Fruit fly (Drosophila melanogaster) whole organism, prepupa: ENCODE measurements around the gene CG15882.

Experiments
- Blimp-1 ChIP-seq: fragments of 200-800 bp; sonication (Bioruptor generic); optimal IDR thresholded peaks from 3 replicates; lab custom pipeline; 2017; ENCODE audit warnings: missing biosample characterization, missing genetic modification characterization, mild to moderate bottlenecking, moderate library complexity, missing genetic modification reagents
- CG10631 ChIP-seq: fragments of 200-800 bp; sonication (Bioruptor generic); optimal IDR thresholded peaks from 2 replicates; lab custom pipeline; 2016; ENCODE audit warnings: missing biosample characterization, missing genetic modification characterization
- CG11762 ChIP-seq: fragments of 200-800 bp; sonication (Bioruptor generic); optimal IDR thresholded peaks from 3 replicates; lab custom pipeline; 2016; ENCODE audit warnings: missing biosample characterization, missing genetic modification characterization; ENCODE audit not compliant: insufficient read depth
- CG11902 ChIP-seq: fragments of 200-800 bp; sonication (Bioruptor generic); optimal IDR thresholded peaks from 3 replicates; lab custom pipeline; 2016; ENCODE audit warnings: missing biosample characterization, missing genetic modification characterization
- CG15336 ChIP-seq: fragments of 200-800 bp; sonication (Bioruptor generic); IDR thresholded peaks from 2 replicates; pipeline ENCODE4 v1.3.6; 2022; ENCODE audit warnings: missing biosample characterization, missing genetic modification characterization
- CG1621 ChIP-seq: fragments of 200-800 bp; sonication (Bioruptor generic); optimal IDR thresholded peaks from 3 replicates; lab custom pipeline; 2018; ENCODE audit warnings: missing biosample characterization, mild to moderate bottlenecking, missing genetic modification characterization
- CG3032 ChIP-seq: fragments of 200-800 bp; optimal IDR thresholded peaks from 2 replicates; lab custom pipeline; 2019; ENCODE audit warnings: missing biosample characterization, mild to moderate bottlenecking, missing genetic modification characterization, moderate library complexity
- CG31627 ChIP-seq: fragments of 200-800 bp; sonication (Bioruptor generic); optimal IDR thresholded peaks from 3 replicates; lab custom pipeline; 2016; ENCODE audit warnings: missing biosample characterization, missing genetic modification characterization
- CG32006 ChIP-seq: fragments of 200-800 bp; sonication (Bioruptor generic); optimal IDR thresholded peaks from 3 replicates; lab custom pipeline; 2017; ENCODE audit warnings: missing biosample characterization, mild to moderate bottlenecking, missing genetic modification characterization
- CG34406 ChIP-seq: fragments of 200-800 bp; sonication (Bioruptor generic); optimal IDR thresholded peaks from 3 replicates; lab custom pipeline; 2016; ENCODE audit warnings: missing biosample characterization, missing genetic modification characterization
- CG3919 ChIP-seq: fragments of 200-800 bp; sonication (Bioruptor generic); optimal IDR thresholded peaks from 3 replicates; lab custom pipeline; 2016; ENCODE audit warnings: missing biosample characterization, missing genetic modification characterization
- CG4318 ChIP-seq: fragments of 200-800 bp; sonication (Bioruptor generic); optimal IDR thresholded peaks from 3 replicates; lab custom pipeline; 2017; ENCODE audit warnings: missing biosample characterization, mild to moderate bottlenecking, missing genetic modification characterization
- CG6163 ChIP-seq: fragments of 200-800 bp; sonication (Bioruptor generic); IDR thresholded peaks from 3 replicates; pipeline ENCODE4 v1.3.6; 2022; ENCODE audit warnings: missing biosample characterization, missing genetic modification characterization
- CG6276 ChIP-seq: fragments of 200-800 bp; sonication (Bioruptor generic); optimal IDR thresholded peaks from 2 replicates; lab custom pipeline; 2017; ENCODE audit warnings: missing biosample characterization, mild to moderate bottlenecking, missing genetic modification characterization
- CG6792 ChIP-seq: fragments of 200-800 bp; sonication (Bioruptor generic); optimal IDR thresholded peaks from 3 replicates; lab custom pipeline; 2016; ENCODE audit warnings: missing biosample characterization, missing genetic modification characterization
- CG6808 ChIP-seq: fragments of 200-800 bp; sonication (Bioruptor generic); optimal IDR thresholded peaks from 3 replicates; lab custom pipeline; 2017; ENCODE audit warnings: missing biosample characterization, missing genetic modification characterization, mild to moderate bottlenecking, moderate library complexity, missing genetic modification reagents
- CG6854 ChIP-seq: fragments of 200-800 bp; sonication (Bioruptor generic); optimal IDR thresholded peaks from 2 replicates; lab custom pipeline; 2017; ENCODE audit warnings: missing biosample characterization, mild to moderate bottlenecking, missing genetic modification characterization
- CG7368 ChIP-seq: fragments of 200-800 bp; sonication (Bioruptor generic); optimal IDR thresholded peaks from 3 replicates; lab custom pipeline; 2016; ENCODE audit warnings: missing biosample characterization, missing genetic modification characterization
- CG8119 ChIP-seq: fragments of 200-800 bp; sonication (Bioruptor generic); IDR thresholded peaks from 3 replicates; pipeline ENCODE4 v1.3.6; 2022; ENCODE audit warnings: missing biosample characterization, missing genetic modification characterization
- CG8319 ChIP-seq: fragments of 200-800 bp; sonication (Bioruptor generic); optimal IDR thresholded peaks from 3 replicates; lab custom pipeline; 2016; ENCODE audit warnings: missing biosample characterization, missing genetic modification characterization
- CG8632 ChIP-seq: fragments of 200-800 bp; sonication (Bioruptor generic); optimal IDR thresholded peaks from 3 replicates; lab custom pipeline; 2016; ENCODE audit warnings: missing biosample characterization, missing genetic modification characterization
- CG9139 ChIP-seq: fragments of 200-800 bp; sonication (Bioruptor generic); optimal IDR thresholded peaks from 3 replicates; lab custom pipeline; 2017; ENCODE audit warnings: missing biosample characterization, mild to moderate bottlenecking, missing genetic modification characterization
- Eip75B ChIP-seq: fragments of 200-800 bp; sonication (Bioruptor generic); optimal IDR thresholded peaks from 3 replicates; lab custom pipeline; 2016; ENCODE audit warnings: missing biosample characterization, missing genetic modification characterization
- Ets21C ChIP-seq: fragments of 200-800 bp; sonication (Bioruptor generic); optimal IDR thresholded peaks from 3 replicates; lab custom pipeline; 2016; ENCODE audit warnings: missing biosample characterization, missing genetic modification characterization
- Gug ChIP-seq: fragments of 200-800 bp; sonication (Bioruptor generic); IDR thresholded peaks from 2 replicates; pipeline ENCODE4 v1.3.6; 2022; ENCODE audit warnings: missing biosample characterization, missing genetic modification characterization
- Hr38 ChIP-seq: sonication (Bioruptor generic); optimal IDR thresholded peaks from 2 replicates; lab custom pipeline; 2016; ENCODE audit warnings: missing biosample characterization, missing genetic modification characterization
- Hr39 ChIP-seq: fragments of 200-800 bp; sonication (Bioruptor generic); optimal IDR thresholded peaks from 2 replicates; lab custom pipeline; 2016; ENCODE audit warnings: missing biosample characterization, missing genetic modification characterization
- Hr4 ChIP-seq: fragments of 200-800 bp; sonication (Bioruptor generic); optimal IDR thresholded peaks from 3 replicates; lab custom pipeline; 2016; ENCODE audit warnings: missing biosample characterization, missing genetic modification characterization
- Lpt ChIP-seq: fragments of 200-800 bp; sonication (Bioruptor generic); optimal IDR thresholded peaks from 3 replicates; lab custom pipeline; 2016; ENCODE audit warnings: missing biosample characterization, missing genetic modification characterization
- OdsH ChIP-seq: fragments of 200-800 bp; sonication (Bioruptor generic); optimal IDR thresholded peaks from 3 replicates; lab custom pipeline; 2016; ENCODE audit warnings: missing biosample characterization, missing genetic modification characterization
- Smox ChIP-seq: fragments of 200-800 bp; sonication (Bioruptor generic); optimal IDR thresholded peaks from 3 replicates; lab custom pipeline; 2016; ENCODE audit warnings: missing biosample characterization, missing genetic modification characterization
- Sox102F ChIP-seq: fragments of 200-800 bp; sonication (Bioruptor generic); optimal IDR thresholded peaks from 2 replicates; lab custom pipeline; 2016; ENCODE audit warnings: missing biosample characterization, mild to moderate bottlenecking, missing genetic modification characterization
- Sox15 ChIP-seq: fragments of 200-800 bp; sonication (Bioruptor generic); optimal IDR thresholded peaks from 3 replicates; lab custom pipeline; 2016; ENCODE audit warnings: missing biosample characterization, missing genetic modification characterization
- achi ChIP-seq: fragments of 200-800 bp; sonication (Bioruptor generic); optimal IDR thresholded peaks from 3 replicates; lab custom pipeline; 2016; ENCODE audit warnings: missing biosample characterization, missing genetic modification characterization
- cyc ChIP-seq: fragments of 200-800 bp; sonication (Bioruptor generic); optimal IDR thresholded peaks from 3 replicates; lab custom pipeline; 2016; ENCODE audit warnings: missing biosample characterization, missing genetic modification characterization
- dsx ChIP-seq: fragments of 200-800 bp; optimal IDR thresholded peaks from 3 replicates; lab custom pipeline; 2019; ENCODE audit warnings: missing biosample characterization, mild to moderate bottlenecking, missing genetic modification characterization, moderate library complexity; ENCODE audit not compliant: poor library complexity, severe bottlenecking
- eg ChIP-seq: fragments of 200-800 bp; sonication (Bioruptor generic); IDR thresholded peaks from 3 replicates; pipeline ENCODE4 v1.3.6; 2022; ENCODE audit warnings: missing biosample characterization, missing genetic modification characterization
- fd59A ChIP-seq: fragments of 200-800 bp; sonication (Bioruptor generic); optimal IDR thresholded peaks from 2 replicates; lab custom pipeline; 2017; ENCODE audit warnings: missing biosample characterization, mild to moderate bottlenecking, missing genetic modification characterization, missing genetic modification reagents
- fd85E ChIP-seq: fragments of 200-800 bp; sonication (Bioruptor generic); optimal IDR thresholded peaks from 3 replicates; lab custom pipeline; 2016; ENCODE audit warnings: missing biosample characterization, missing genetic modification characterization
- lz ChIP-seq: fragments of 200-800 bp; sonication (Bioruptor generic); optimal IDR thresholded peaks from 3 replicates; lab custom pipeline; 2016; ENCODE audit warnings: missing biosample characterization, missing genetic modification characterization
- net ChIP-seq: fragments of 200-800 bp; sonication (Bioruptor generic); optimal IDR thresholded peaks from 3 replicates; lab custom pipeline; 2016; ENCODE audit warnings: missing biosample characterization, missing genetic modification characterization
- pdm3 ChIP-seq: fragments of 200-800 bp; sonication (Bioruptor generic); optimal IDR thresholded peaks from 3 replicates; lab custom pipeline; 2016; ENCODE audit warnings: missing biosample characterization, missing genetic modification characterization
- salr ChIP-seq, 2 experiments: fragments of 200-800 bp; sonication (Bioruptor generic); optimal IDR thresholded peaks; 3 replicates each; lab custom pipeline; 2016 to 2018; ENCODE audit warnings: missing biosample characterization in 2 of 2, missing genetic modification characterization in 2 of 2, mild to moderate bottlenecking in 1 of 2
- svp ChIP-seq: fragments of 200-800 bp; sonication (Bioruptor generic); peaks from one replicate; lab custom pipeline; 2016; ENCODE audit warnings: missing biosample characterization, missing genetic modification characterization
- topi ChIP-seq: fragments of 200-800 bp; sonication (Bioruptor generic); optimal IDR thresholded peaks from 3 replicates; lab custom pipeline; 2016; ENCODE audit warnings: missing biosample characterization, missing genetic modification characterization
- vri ChIP-seq: fragments of 200-800 bp; sonication (Bioruptor generic); optimal IDR thresholded peaks from 3 replicates; lab custom pipeline; 2016; ENCODE audit warnings: missing biosample characterization, mild to moderate bottlenecking, missing genetic modification characterization

Gene CG15882

DNA sequence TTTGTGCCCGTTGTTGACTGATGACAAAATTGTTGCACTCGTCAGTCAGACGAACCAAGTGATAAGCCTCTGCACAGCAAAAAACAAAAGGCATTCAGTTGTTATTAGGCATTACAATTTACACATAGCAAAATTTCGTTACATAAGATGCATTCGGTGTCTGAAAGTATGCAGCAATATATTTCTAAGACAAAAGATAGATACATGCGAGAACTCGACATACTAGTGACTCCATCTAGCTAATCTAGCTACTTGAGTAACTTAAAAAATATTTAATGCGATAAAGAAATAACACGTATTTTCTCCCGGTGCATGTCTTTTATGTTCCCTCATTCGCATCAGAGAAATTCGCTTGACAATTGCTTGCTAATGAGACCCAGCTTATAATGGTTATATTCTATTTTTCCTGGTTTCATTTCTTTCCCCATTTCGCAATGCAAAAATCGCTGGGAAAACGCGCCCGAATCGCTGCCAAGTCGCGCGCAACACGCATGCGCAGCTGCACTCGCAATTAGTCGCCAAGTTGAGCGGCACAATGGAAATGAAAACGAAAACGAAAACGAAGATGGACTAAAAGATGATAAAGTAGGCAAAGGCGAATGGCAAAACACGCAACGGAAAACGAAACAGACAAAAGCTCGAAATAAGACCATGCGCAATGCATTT, 38.2 kb upstream of the CG15882 start (continued):
- TF ChIP-seq Hr39 (GFP tag; lab: Kevin White, UChicago) (peak; percentile 82), Sox102F (GFP tag; lab: Kevin White, UChicago) (peak; percentile 81), cyc (GFP tag; lab: Kevin White, UChicago) (peak; percentile 59), Blimp-1 (GFP tag; lab: Kevin White, UChicago) (no peak), svp (GFP tag; lab: Kevin White, UChicago) (peak; percentile 95), fd59A (peak; percentile 67), CG6854 (GFP tag; lab: Kevin White, UChicago) (no peak), CG34406 (GFP tag; lab: Kevin White, UChicago) (peak; percentile 71), vri (GFP tag; lab: Kevin White, UChicago) (peak; percentile 67), Hr4 (GFP tag; lab: Kevin White, UChicago) (peak; percentile 52), dsx (GFP tag; lab: Kevin White, UChicago) (peak; percentile 84), CG3032 (tag; lab: Kevin White, UChicago) (peak; percentile 53), CG6163 (GFP tag; lab: Robert Waterston, UW) (0 out of 3 replicates have a peak, but pooled peaks have one; percentile 20), CG8119 (GFP tag; lab: Robert Waterston, UW) (peak; percentile 57), CG31627 (GFP tag; lab: Kevin White, UChicago) (peak; percentile 81), CG7368 (GFP tag; lab: Kevin White, UChicago) (peak; percentile 35), CG8319 (GFP tag; lab: Kevin White, UChicago) (peak; percentile 6), CG6276 (GFP tag; lab: Kevin White, UChicago) (peak; percentile 29), CG8632 (GFP tag; lab: Kevin White, UChicago) (peak; percentile 65), CG9139 (GFP tag; lab: Kevin White, UChicago) (no peak), net (peak; percentile 62), Hr38 (GFP tag; lab: Kevin White, UChicago) (no peak), CG10631 (peak; percentile 63), Gug (GFP tag; lab: Robert Waterston, UW) (peak; percentile 51), lz (peak; percentile 81), fd85E (GFP tag; lab: Kevin White, UChicago) (peak; percentile 11), pdm3 (GFP tag; lab: Kevin White, UChicago) (peak; percentile 81)

DNA sequence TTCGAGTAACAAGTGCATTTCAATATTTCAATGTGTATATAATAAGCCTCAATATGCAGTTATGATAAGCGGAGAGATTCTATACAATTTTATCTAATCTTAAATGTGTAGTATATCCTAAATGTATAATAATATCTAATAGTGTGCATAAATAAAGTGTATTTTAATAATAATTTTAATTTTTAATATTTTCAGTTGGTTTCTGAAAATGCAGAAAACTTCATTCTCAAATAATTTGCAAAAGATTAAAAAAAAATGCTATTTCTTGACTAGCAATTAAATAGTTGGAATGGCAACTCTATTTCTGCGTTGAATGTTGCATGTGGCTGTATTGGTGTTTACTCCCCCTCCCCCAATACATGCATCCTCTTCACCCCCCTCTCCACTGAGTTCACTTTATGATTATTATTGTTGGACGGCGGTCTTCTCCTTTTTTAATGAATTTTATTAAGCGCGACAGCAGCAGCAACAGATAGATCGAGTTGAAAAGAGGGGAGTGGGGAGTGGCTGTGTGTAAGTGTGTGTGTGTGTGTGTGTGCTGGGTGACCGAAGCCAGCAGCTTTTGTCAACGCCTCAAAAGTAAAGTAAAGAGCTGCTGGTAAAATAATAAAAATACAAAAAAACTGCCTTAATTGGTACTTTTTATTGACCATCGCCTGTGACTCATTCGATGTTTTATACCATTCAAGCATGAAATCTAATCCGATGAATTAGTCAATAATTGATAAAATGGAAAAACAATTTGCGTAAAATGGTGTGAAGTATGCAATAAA, 36.6 kb upstream of the CG15882 start:
- TF ChIP-seq Lpt (GFP tag; lab: Kevin White, UChicago) (no peak), Sox15 (no peak), Smox (GFP tag; lab: Kevin White, UChicago) (no peak), lz (no peak), CG15336 (GFP tag; lab: Robert Waterston, UW) (no peak), eg (no peak), OdsH (GFP tag; lab: Kevin White, UChicago) (peak; percentile 19), CG32006 (GFP tag; lab: Kevin White, UChicago) (peak; percentile 38), Blimp-1 (GFP tag; lab: Kevin White, UChicago) (no peak), salr (GFP tag; optimal IDR thresholded peaks at IDR 0.05; lab: Kevin White, UChicago) (peak in 1 of 2 experiments; percentile 1), Hr39 (GFP tag; lab: Kevin White, UChicago) (no peak), CG4318 (GFP tag; lab: Kevin White, UChicago) (no peak), CG6808 (GFP tag; lab: Kevin White, UChicago) (peak; percentile 60), fd59A (peak; percentile 14), CG6792 (GFP tag; lab: Kevin White, UChicago) (peak; percentile 8), CG1621 (no peak), CG8632 (GFP tag; lab: Kevin White, UChicago) (no peak), fd85E (GFP tag; lab: Kevin White, UChicago) (no peak), cyc (GFP tag; lab: Kevin White, UChicago) (no peak), svp (GFP tag; lab: Kevin White, UChicago) (peak; percentile 69), Hr38 (GFP tag; lab: Kevin White, UChicago) (no peak), CG11902 (no peak), Sox102F (GFP tag; lab: Kevin White, UChicago) (no peak), Ets21C (GFP tag; lab: Kevin White, UChicago) (no peak), CG31627 (GFP tag; lab: Kevin White, UChicago) (no peak), topi (GFP tag; lab: Kevin White, UChicago) (no peak), achi (peak; percentile 15), CG3919 (GFP tag; lab: Kevin White, UChicago) (no peak), vri (GFP tag; lab: Kevin White, UChicago) (no peak), Eip75B (GFP tag; lab: Kevin White, UChicago) (no peak), CG9139 (GFP tag; lab: Kevin White, UChicago) (no peak), CG11762 (GFP tag; lab: Kevin White, UChicago) (no peak), CG6276 (GFP tag; lab: Kevin White, UChicago) (no peak)
